Fruit fly (Drosophila melanogaster) whole organism, pupa: Measurements from ENCODE around the gene Cht2.

Experiments used
- CG10348 ChIP-seq: fragments of 200-800 bp; sonication (Bioruptor generic); IDR thresholded peaks from 2 replicates; pipeline ENCODE4 v1.3.6; 2022; ENCODE audit warnings: missing biosample characterization, missing genetic modification characterization
- CG12605 ChIP-seq: fragments of 200-800 bp; sonication (Bioruptor generic); IDR thresholded peaks from 2 replicates; pipeline ENCODE4 v1.3.6; 2022; ENCODE audit warnings: missing biosample characterization, missing genetic modification characterization
- CG13204 ChIP-seq: fragments of 200-800 bp; sonication (Bioruptor generic); optimal IDR thresholded peaks from 2 replicates; lab custom pipeline; 2018; ENCODE audit warnings: missing biosample characterization, mild to moderate bottlenecking, missing genetic modification characterization, moderate library complexity
- CG14655 ChIP-seq: fragments of 200-800 bp; sonication (Bioruptor generic); optimal IDR thresholded peaks from 3 replicates; lab custom pipeline; 2017; ENCODE audit warnings: mild to moderate bottlenecking, missing biosample characterization, missing genetic modification reagents, missing genetic modification characterization
- CG15710 ChIP-seq: fragments of 200-800 bp; sonication (Bioruptor generic); optimal IDR thresholded peaks from 2 replicates; lab custom pipeline; 2018; ENCODE audit warnings: missing biosample characterization, mild to moderate bottlenecking, missing genetic modification characterization, moderate library complexity
- CG17806 ChIP-seq: fragments of 200-800 bp; sonication (Bioruptor generic); optimal IDR thresholded peaks from 2 replicates; lab custom pipeline; 2018; ENCODE audit warnings: missing biosample characterization, mild to moderate bottlenecking, missing genetic modification characterization, moderate library complexity
- CG32121 ChIP-seq: fragments of 200-800 bp; sonication (Bioruptor generic); IDR thresholded peaks from 2 replicates; pipeline ENCODE4 v1.3.6; 2022; ENCODE audit warnings: missing biosample characterization, missing genetic modification characterization
- CG34367 ChIP-seq: fragments of 200-800 bp; sonication (Bioruptor generic); optimal IDR thresholded peaks from 2 replicates; lab custom pipeline; 2018; ENCODE audit warnings: missing biosample characterization, mild to moderate bottlenecking, missing genetic modification characterization
- CG4496 ChIP-seq: fragments of 200-800 bp; sonication (Bioruptor generic); IDR thresholded peaks from 3 replicates; pipeline ENCODE4 v1.3.6; 2022; ENCODE audit warnings: missing biosample characterization, missing genetic modification characterization
- CG8159 ChIP-seq: fragments of 200-800 bp; sonication (Bioruptor generic); optimal IDR thresholded peaks from 3 replicates; lab custom pipeline; 2018; ENCODE audit warnings: missing biosample characterization, mild to moderate bottlenecking, missing genetic modification characterization, moderate library complexity
- CG8301 ChIP-seq: fragments of 200-800 bp; sonication (Bioruptor generic); optimal IDR thresholded peaks from 2 replicates; lab custom pipeline; 2018; ENCODE audit warnings: missing biosample characterization, mild to moderate bottlenecking, missing genetic modification characterization
- CG9948 ChIP-seq: fragments of 200-800 bp; sonication (Bioruptor generic); optimal IDR thresholded peaks from 2 replicates; lab custom pipeline; 2018; ENCODE audit warnings: missing biosample characterization, mild to moderate bottlenecking, missing genetic modification characterization, moderate library complexity
- D1 ChIP-seq: fragments of 200-800 bp; sonication (Bioruptor generic); optimal IDR thresholded peaks from 2 replicates; lab custom pipeline; 2018; ENCODE audit warnings: missing biosample characterization, mild to moderate bottlenecking, missing genetic modification characterization, moderate library complexity
- EcR ChIP-seq: fragments of 200-800 bp; sonication (Bioruptor generic); optimal IDR thresholded peaks from 3 replicates; lab custom pipeline; 2019; ENCODE audit warnings: missing biosample characterization, missing genetic modification characterization, mild to moderate bottlenecking, moderate library complexity, missing genetic modification reagents
- Ets98B ChIP-seq: fragments of 200-800 bp; sonication (Bioruptor generic); IDR thresholded peaks from 2 replicates; pipeline ENCODE4 v1.3.6; 2022; ENCODE audit warnings: missing biosample characterization, missing genetic modification characterization
- Pif1A ChIP-seq: fragments of 200-800 bp; sonication (Bioruptor generic); optimal IDR thresholded peaks from 3 replicates; lab custom pipeline; 2016; ENCODE audit warnings: missing biosample characterization, missing genetic modification characterization
- Pif1B ChIP-seq: fragments of 200-800 bp; sonication (Bioruptor generic); optimal IDR thresholded peaks from 3 replicates; lab custom pipeline; 2016; ENCODE audit warnings: missing biosample characterization, missing genetic modification characterization
- Snoo ChIP-seq: fragments of 200-800 bp; sonication (Bioruptor generic); optimal IDR thresholded peaks from 3 replicates; lab custom pipeline; 2017; ENCODE audit warnings: missing biosample characterization, mild to moderate bottlenecking, missing genetic modification characterization, inconsistent platforms
- fd96Ca ChIP-seq: fragments of 200-800 bp; sonication (Bioruptor generic); IDR thresholded peaks from 3 replicates; pipeline ENCODE4 v1.3.6; 2022; ENCODE audit warnings: missing biosample characterization, missing genetic modification characterization
- gl ChIP-seq: fragments of 200-800 bp; sonication (Bioruptor generic); optimal IDR thresholded peaks from 2 replicates; lab custom pipeline; 2018; ENCODE audit warnings: missing biosample characterization, mild to moderate bottlenecking, missing genetic modification characterization
- rn ChIP-seq: fragments of 200-800 bp; sonication (Bioruptor generic); IDR thresholded peaks from 2 replicates; pipeline ENCODE4 v1.3.6; 2022; ENCODE audit warnings: missing biosample characterization, missing genetic modification characterization

Gene Cht2

dm6 chr3L:1709161-1709560 is 46.6 kb downstream of the Cht2 start:
- TF ChIP-seq EcR (GFP tag; lab: Kevin White, UChicago) (peak; percentile 52), CG32121 (no peak), CG9948 (tag; lab: Kevin White, UChicago) (no peak)

DNA sequence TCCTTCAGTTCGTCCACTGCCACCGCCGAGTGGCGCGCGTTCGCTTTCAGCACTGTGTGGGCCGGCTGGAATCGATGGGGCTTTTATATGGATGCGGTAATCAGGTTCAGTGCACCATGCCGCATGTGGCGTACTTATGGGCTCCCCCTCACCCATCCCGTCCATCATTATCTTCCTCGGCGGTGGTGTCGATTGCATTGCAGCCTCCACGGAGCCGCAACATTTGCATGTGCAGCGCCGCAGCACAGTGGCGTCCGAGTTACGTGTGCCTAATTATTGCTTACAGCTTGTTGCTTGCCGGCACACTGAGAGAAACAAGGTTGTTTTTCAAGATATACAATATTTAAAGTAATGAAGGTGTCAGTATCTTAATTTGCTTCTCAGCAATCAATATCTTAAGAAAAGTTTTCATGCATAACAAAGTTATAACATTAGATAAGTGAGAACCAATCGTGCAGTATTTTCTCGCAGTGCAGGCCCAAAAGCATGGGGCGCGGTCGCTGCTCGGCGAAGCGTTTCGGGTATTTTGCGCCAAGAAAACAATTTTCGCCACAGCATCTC is 53.3 kb downstream of the Cht2 start, which contains the start of gene CG13931:
Gene CG13931, minus strand, starts transcription at position 41 of the 561 bp plus-strand sequence.
- TF ChIP-seq CG15710: peak; percentile 64
- peak; percentile 67 for TF ChIP-seq CG8301 (tag; lab: Kevin White, UChicago)
- TF ChIP-seq CG17806 (tag; lab: Kevin White, UChicago): peak; percentile 61
- peak; percentile 60 for TF ChIP-seq CG9948 (tag; lab: Kevin White, UChicago)
- TF ChIP-seq EcR (GFP tag; lab: Kevin White, UChicago): peak; percentile 60
- TF ChIP-seq Ets98B (GFP tag; lab: Robert Waterston, UW): peak; percentile 78
- TF ChIP-seq D1 (tag; lab: Kevin White, UChicago): no peak
- peak; percentile 58 for TF ChIP-seq gl
- peak; percentile 79 for TF ChIP-seq CG4496 (GFP tag; lab: Robert Waterston, UW)
- TF ChIP-seq fd96Ca: peak; percentile 81; the same call in 2 of the 3 replicates
- TF ChIP-seq CG34367 (tag; lab: Kevin White, UChicago): peak; percentile 68
- TF ChIP-seq CG10348: 0 out of 2 replicates have a peak, but pooled peaks have one; percentile 25
- peak; percentile 72 for TF ChIP-seq CG14655 (GFP tag; lab: Kevin White, UChicago)
- peak; percentile 38 for TF ChIP-seq Snoo
- peak; percentile 56 for TF ChIP-seq rn (GFP tag; lab: Robert Waterston, UW)
- peak; percentile 58 for TF ChIP-seq CG12605
- peak; percentile 24 for TF ChIP-seq CG13204 (GFP tag; lab: Kevin White, UChicago)
- TF ChIP-seq CG32121: peak; percentile 78
- TF ChIP-seq Pif1B: peak; percentile 55
- peak; percentile 69 for TF ChIP-seq CG8159
- peak; percentile 61 for TF ChIP-seq Pif1A (GFP tag; lab: Kevin White, UChicago)
